Worm (Caenorhabditis elegans): ENCODE data around the gene cdr-4.

ce11 chrV:12417277-12417676, 8.9 kb upstream of the cdr-4 start, which contains the start of gene cdr-3:
- TF ChIP-seq W03F9.2 (tag; optimal IDR thresholded peaks at IDR 0.05) (no peak), him-1 (tag; optimal IDR thresholded peaks at IDR 0.05) (no peak), dao-5 (tag; optimal IDR thresholded peaks at IDR 0.05) (no peak)

All from whole organism, L4/young adult.